Worm (Caenorhabditis elegans) whole organism, young adult: Measurements from ENCODE around the gene F40G9.5.

Source experiments
- F39B2.1 ChIP-seq: fragments of 200-800 bp; sonication (Bioruptor generic); IDR thresholded peaks from 2 replicates; pipeline ENCODE4 v1.3.6; 2022; ENCODE audit warnings: missing genetic modification reagents, missing genetic modification characterization, missing compliant biosample characterization
- ceh-27 ChIP-seq: fragments of 200-800 bp; sonication (Bioruptor generic); optimal IDR thresholded peaks from 2 replicates; lab custom pipeline; 2018; ENCODE audit warnings: mild to moderate bottlenecking, missing genetic modification characterization, moderate library complexity, missing compliant biosample characterization
- ceh-40 ChIP-seq: fragments of 200-800 bp; sonication (Bioruptor generic); IDR thresholded peaks from 2 replicates; pipeline ENCODE4 v1.3.6; 2022; ENCODE audit warnings: missing genetic modification characterization, missing compliant biosample characterization
- dpl-1 ChIP-seq: fragments of 150-350 bp; optimal IDR thresholded peaks from 2 replicates; lab custom pipeline; 2014; ENCODE audit warnings: missing biosample characterization, missing genetic modification reagents, missing genetic modification characterization
- lag-1 ChIP-seq: fragments of 200-800 bp; sonication (Bioruptor generic); IDR thresholded peaks from 2 replicates; pipeline ENCODE4 v1.3.6; 2022; ENCODE audit warnings: missing genetic modification reagents, missing genetic modification characterization, missing compliant biosample characterization
- let-607 ChIP-seq, 2 experiments: fragments of 200-800 bp in 1 of 2; sonication (Bioruptor generic) in 1 of 2; sonication (generic microtip) in 1 of 2; optimal IDR thresholded peaks; 2 replicates each; lab custom pipeline; 2016 to 2018; ENCODE audit warnings: mild to moderate bottlenecking in 2 of 2, missing compliant biosample characterization in 2 of 2, missing genetic modification characterization in 2 of 2, moderate library complexity in 2 of 2, missing genotype in 1 of 2
- tlf-1 ChIP-seq: fragments of 200-800 bp; sonication (Bioruptor generic); optimal IDR thresholded peaks from 2 replicates; lab custom pipeline; 2018; ENCODE audit warnings: mild to moderate bottlenecking, missing genetic modification characterization, missing compliant biosample characterization
- unc-62 ChIP-seq: fragments of 150-350 bp; optimal IDR thresholded peaks from 2 replicates; lab custom pipeline; 2014; ENCODE audit warnings: missing biosample characterization, missing genetic modification reagents, missing genetic modification characterization

- no peak for TF ChIP-seq lag-1
- TF ChIP-seq tlf-1: no peak
- TF ChIP-seq let-607 (tag; optimal IDR thresholded peaks at IDR 0.05; lab: Kevin White, UChicago): no peak
- TF ChIP-seq dpl-1 (GFP tag; lab: Kevin White, UChicago): no peak
- no peak for TF ChIP-seq ceh-40 (GFP tag; lab: Robert Waterston, UW)
- TF ChIP-seq ceh-27 (GFP tag; lab: Kevin White, UChicago): no peak
- no peak for TF ChIP-seq F39B2.1 (GFP tag; lab: Robert Waterston, UW)
- no peak for TF ChIP-seq unc-62 (GFP tag; lab: Kevin White, UChicago)
Measured at ce11 chrIII:154168-154567, 26.9 kb upstream of the F40G9.5 start.
